Worm (Caenorhabditis elegans): ENCODE measurements around the gene F46E10.2.

ce11 chrV:6498441-6498840 lies 21.8 kb upstream of the F46E10.2 start:
- TF ChIP-seq ceh-9 (tag; optimal IDR thresholded peaks at IDR 0.05) (no peak), nhr-11 (tag; optimal IDR thresholded peaks at IDR 0.05) (no peak), ceh-24 (tag; optimal IDR thresholded peaks at IDR 0.05) (no peak), pag-3 (tag; optimal IDR thresholded peaks at IDR 0.05; ENCODE audit: borderline replicate concordance) (no peak), nhr-232 (tag; optimal IDR thresholded peaks at IDR 0.05) (no peak)
